Fruit fly (Drosophila melanogaster): ENCODE data around the gene Polr1D.

DNA sequence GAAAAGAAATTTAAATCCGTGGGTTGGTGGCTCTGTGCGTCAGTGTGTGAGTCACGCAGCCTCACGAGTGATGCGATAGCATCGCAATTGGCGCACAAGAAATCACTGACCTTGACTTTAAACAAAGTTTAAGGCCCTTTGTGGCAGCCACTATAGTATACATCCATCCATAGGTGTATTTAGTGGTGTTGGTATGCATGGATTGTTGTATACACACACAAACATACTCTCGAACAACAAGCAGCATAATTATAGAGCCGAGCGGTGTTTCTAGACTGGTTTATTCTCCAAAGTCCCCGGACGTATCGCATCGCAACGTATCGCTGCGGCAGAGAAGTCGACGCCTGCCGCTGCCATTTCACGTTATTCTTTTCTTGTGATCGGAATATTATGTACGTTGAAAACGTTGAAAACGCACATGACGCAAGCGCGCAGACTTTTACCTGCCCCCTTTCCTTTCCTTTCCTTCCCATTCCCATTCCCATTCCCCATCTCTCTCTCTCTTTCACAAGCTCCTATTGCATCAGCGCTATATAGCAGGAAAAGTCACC is 21.8 kb upstream of the Polr1D start:
- TF ChIP-seq CG32121 (GFP tag; IDR thresholded peaks at IDR 0.05) (no peak), CG9948 (tag; optimal IDR thresholded peaks at IDR 0.05) (no peak), CG34367 (tag; optimal IDR thresholded peaks at IDR 0.05) (no peak), Ets98B (GFP tag; IDR thresholded peaks at IDR 0.05) (no peak)
